Fruit fly (Drosophila melanogaster) whole organism, embryonic: ENCODE measurements around the gene DAAM.
A peak's percentile ranks its signal among the peaks of the same experiment; 100 is the strongest.

Experiments used
- Adf1 ChIP-seq: fragments of 200-800 bp; sonication (Bioruptor generic); IDR thresholded peaks from 2 replicates; pipeline ENCODE4 v1.3.6; 2022; ENCODE audit warnings: missing biosample characterization, missing genetic modification characterization
- Atf-2 ChIP-seq: fragments of 200-800 bp; sonication (Bioruptor generic); optimal IDR thresholded peaks from 2 replicates; lab custom pipeline; 2016; ENCODE audit warnings: missing biosample characterization, missing genetic modification characterization
- Blimp-1 ChIP-seq: fragments of 200-800 bp; sonication (Bioruptor generic); optimal IDR thresholded peaks from 3 replicates; lab custom pipeline; 2018; ENCODE audit warnings: missing biosample characterization, missing genetic modification characterization, mild to moderate bottlenecking, moderate library complexity, missing genetic modification reagents
- CG10209 ChIP-seq: fragments of 200-800 bp; sonication (Bioruptor generic); optimal IDR thresholded peaks from 3 replicates; lab custom pipeline; 2017; ENCODE audit warnings: missing biosample characterization, mild to moderate bottlenecking, missing genetic modification characterization, missing genetic modification reagents
- CG11085 ChIP-seq: fragments of 200-800 bp; sonication (Bioruptor generic); IDR thresholded peaks from 2 replicates; pipeline ENCODE4 v1.3.6; 2022; ENCODE audit warnings: missing biosample characterization, missing genetic modification characterization
- CG12071 ChIP-seq: fragments of 200-800 bp; sonication (Bioruptor generic); optimal IDR thresholded peaks from 3 replicates; lab custom pipeline; 2018; ENCODE audit warnings: missing biosample characterization, mild to moderate bottlenecking, missing genetic modification characterization
- CG12942 ChIP-seq: fragments of 200-800 bp; sonication (Bioruptor generic); optimal IDR thresholded peaks from 3 replicates; lab custom pipeline; 2016; ENCODE audit warnings: missing biosample characterization, missing genetic modification characterization
- CG13296 ChIP-seq: fragments of 200-800 bp; sonication (Bioruptor generic); optimal IDR thresholded peaks from 3 replicates; lab custom pipeline; 2018; ENCODE audit warnings: missing biosample characterization, mild to moderate bottlenecking, missing genetic modification characterization
- CG15011 ChIP-seq: fragments of 200-800 bp; sonication (Bioruptor generic); optimal IDR thresholded peaks from 3 replicates; lab custom pipeline; 2018; ENCODE audit warnings: missing biosample characterization, mild to moderate bottlenecking, missing genetic modification characterization
- CG1832 ChIP-seq: fragments of 200-800 bp; sonication (Bioruptor generic); optimal IDR thresholded peaks from 2 replicates; lab custom pipeline; 2017; ENCODE audit warnings: missing biosample characterization, mild to moderate bottlenecking, missing genetic modification characterization, inconsistent platforms
- CG2129 ChIP-seq: fragments of 200-800 bp; sonication (Bioruptor generic); IDR thresholded peaks from 2 replicates; pipeline ENCODE4 v1.3.6; 2022; ENCODE audit warnings: missing biosample characterization, missing genetic modification characterization; ENCODE audit not compliant: partially characterized antibody
- CG31388 ChIP-seq: fragments of 200-800 bp; sonication (Bioruptor generic); optimal IDR thresholded peaks from 2 replicates; lab custom pipeline; 2016; ENCODE audit warnings: missing biosample characterization, missing genetic modification characterization
- CG34422 ChIP-seq: fragments of 200-800 bp; sonication (Bioruptor generic); IDR thresholded peaks from 3 replicates; pipeline ENCODE4 v1.3.6; 2022; ENCODE audit warnings: missing biosample characterization, missing genetic modification characterization
- Deaf1 ChIP-seq: fragments of 200-800 bp; optimal IDR thresholded peaks from 3 replicates; lab custom pipeline; 2019; ENCODE audit warnings: missing biosample characterization, mild to moderate bottlenecking, missing genetic modification characterization, moderate library complexity
- Doc3 ChIP-seq: fragments of 200-800 bp; sonication (Bioruptor generic); IDR thresholded peaks from 3 replicates; pipeline ENCODE4 v1.3.6; 2022; ENCODE audit warnings: missing biosample characterization, missing genetic modification characterization; ENCODE audit not compliant: partially characterized antibody
- HLH54F ChIP-seq: fragments of 200-800 bp; sonication (Bioruptor generic); optimal IDR thresholded peaks from 3 replicates; lab custom pipeline; 2016; ENCODE audit warnings: missing biosample characterization, missing genetic modification characterization
- HLHmδ ChIP-seq: fragments of 200-800 bp; sonication (Bioruptor generic); optimal IDR thresholded peaks from 2 replicates; lab custom pipeline; 2018; ENCODE audit warnings: missing biosample characterization, mild to moderate bottlenecking, missing genetic modification characterization, moderate library complexity
- HmgD ChIP-seq: fragments of 200-800 bp; sonication (Bioruptor generic); optimal IDR thresholded peaks from 3 replicates; lab custom pipeline; 2016; ENCODE audit warnings: missing biosample characterization, missing genetic modification characterization
- Hr78 ChIP-seq, 2 experiments: fragments of 200-800 bp in 1 of 2; fragments of >200 bp in 1 of 2; sonication (Bioruptor generic) in 1 of 2; optimal IDR thresholded peaks; 2 replicates each; lab custom pipeline; 2017 to 2019; ENCODE audit warnings: missing biosample characterization in 2 of 2, missing genetic modification characterization in 2 of 2, mild to moderate bottlenecking in 1 of 2, moderate library complexity in 1 of 2
- Nf-YA ChIP-seq: fragments of 200-800 bp; sonication (Bioruptor generic); IDR thresholded peaks from 2 replicates; pipeline ENCODE4 v1.3.6; 2022; ENCODE audit warnings: missing biosample characterization, missing genetic modification characterization
- Nf-YB ChIP-seq: fragments of 200-800 bp; sonication (Bioruptor generic); optimal IDR thresholded peaks from 3 replicates; lab custom pipeline; 2019; ENCODE audit warnings: missing biosample characterization, mild to moderate bottlenecking, missing genetic modification characterization, moderate library complexity
- Nf-YC ChIP-seq: fragments of 200-800 bp; optimal IDR thresholded peaks from 3 replicates; lab custom pipeline; 2019; ENCODE audit warnings: missing biosample characterization, mild to moderate bottlenecking, missing genetic modification characterization, moderate library complexity
- Pdp1 ChIP-seq, 2 experiments: fragments of 200-800 bp; sonication (Bioruptor generic); optimal IDR thresholded peaks; 3 replicates each; lab custom pipeline; 2016; ENCODE audit warnings: missing biosample characterization in 2 of 2, missing genetic modification characterization in 2 of 2, mild to moderate bottlenecking in 1 of 2, moderate library complexity in 1 of 2
- Tbp ChIP-seq: fragments of >200 bp; optimal IDR thresholded peaks from 2 replicates; lab custom pipeline; 2018; ENCODE audit warnings: missing biosample characterization, missing genetic modification characterization
- Trl ChIP-seq, 3 experiments: fragments of >200 bp in 2 of 3; fragments of 200-800 bp in 1 of 3; sonication (Bioruptor generic) in 1 of 3; optimal IDR thresholded peaks; 2 replicates in 1 of 3; 3 replicates in 2 of 3; lab custom pipeline; 2016 to 2017; ENCODE audit warnings: missing biosample characterization in 1 of 3, missing genetic modification characterization in 1 of 3
- br ChIP-seq: fragments of >200 bp; optimal IDR thresholded peaks from 2 replicates; lab custom pipeline; 2017
- cg ChIP-seq: fragments of 200-800 bp; sonication (Bioruptor generic); optimal IDR thresholded peaks from 3 replicates; lab custom pipeline; 2019; ENCODE audit warnings: missing biosample characterization, mild to moderate bottlenecking, missing genetic modification characterization, moderate library complexity
- chinmo ChIP-seq: fragments of 200-800 bp; sonication (Bioruptor generic); IDR thresholded peaks from 4 replicates; pipeline ENCODE4 v1.3.6; 2022; ENCODE audit warnings: missing biosample characterization, missing genetic modification characterization; ENCODE audit not compliant: partially characterized antibody
- ci ChIP-seq: fragments of 200-800 bp; sonication (Bioruptor generic); IDR thresholded peaks from 3 replicates; pipeline ENCODE4 v1.3.6; 2022; ENCODE audit warnings: missing biosample characterization, missing genetic modification characterization
- fd64A ChIP-seq: fragments of 200-800 bp; sonication (Bioruptor generic); optimal IDR thresholded peaks from 3 replicates; lab custom pipeline; 2018; ENCODE audit warnings: missing biosample characterization, mild to moderate bottlenecking, missing genetic modification characterization
- fu2 ChIP-seq: fragments of 200-800 bp; sonication (Bioruptor generic); optimal IDR thresholded peaks from 2 replicates; lab custom pipeline; 2016; ENCODE audit warnings: missing biosample characterization, missing genetic modification characterization
- grn ChIP-seq: fragments of 200-800 bp; sonication (Bioruptor generic); optimal IDR thresholded peaks from 3 replicates; lab custom pipeline; 2017; ENCODE audit warnings: missing biosample characterization, missing genetic modification characterization
- lbe ChIP-seq: fragments of 200-800 bp; sonication (Bioruptor generic); optimal IDR thresholded peaks from 2 replicates; lab custom pipeline; 2016; ENCODE audit warnings: missing biosample characterization, mild to moderate bottlenecking, missing genetic modification characterization
- mam ChIP-seq: fragments of 200-800 bp; sonication (Bioruptor generic); optimal IDR thresholded peaks from 3 replicates; lab custom pipeline; 2016; ENCODE audit warnings: missing biosample characterization, missing genetic modification characterization
- nerfin-2 ChIP-seq: fragments of 200-800 bp; sonication (Bioruptor generic); IDR thresholded peaks from 2 replicates; pipeline ENCODE4 v1.3.6; 2022; ENCODE audit warnings: missing biosample characterization, missing genetic modification characterization; ENCODE audit not compliant: partially characterized antibody
- otp ChIP-seq: fragments of 200-800 bp; sonication (Bioruptor generic); IDR thresholded peaks from 3 replicates; pipeline ENCODE4, ENCODE4 v1.3.6; 2022; ENCODE audit warnings: missing biosample characterization, missing genetic modification characterization
- pfk ChIP-seq: fragments of 200-800 bp; sonication (Bioruptor generic); optimal IDR thresholded peaks from 2 replicates; lab custom pipeline; 2018; ENCODE audit warnings: missing biosample characterization, mild to moderate bottlenecking, missing genetic modification characterization, moderate library complexity
- pros ChIP-seq: fragments of 200-800 bp; sonication (Bioruptor generic); optimal IDR thresholded peaks from 3 replicates; lab custom pipeline; 2019; ENCODE audit warnings: missing biosample characterization, mild to moderate bottlenecking, missing genetic modification characterization, moderate library complexity
- repo ChIP-seq: fragments of 200-800 bp; sonication (Bioruptor generic); optimal IDR thresholded peaks from 2 replicates; lab custom pipeline; 2016; ENCODE audit warnings: missing biosample characterization, missing genetic modification characterization
- scrt ChIP-seq: fragments of 200-800 bp; sonication (Bioruptor generic); optimal IDR thresholded peaks from 2 replicates; lab custom pipeline; 2018; ENCODE audit warnings: missing biosample characterization, mild to moderate bottlenecking, missing genetic modification characterization, moderate library complexity
- sens ChIP-seq: fragments of 200-800 bp; sonication (Bioruptor generic); peaks from one replicate; lab custom pipeline; 2016; ENCODE audit warnings: missing biosample characterization, missing genetic modification characterization
- tgo ChIP-seq: fragments of 200-800 bp; sonication (Bioruptor generic); IDR thresholded peaks from 3 replicates; pipeline ENCODE4 v1.3.6; 2022; ENCODE audit warnings: missing biosample characterization, missing genetic modification characterization
- tin ChIP-seq: fragments of 200-800 bp; sonication (Bioruptor generic); optimal IDR thresholded peaks from 3 replicates; lab custom pipeline; 2016; ENCODE audit warnings: missing biosample characterization, missing genetic modification characterization
- trem ChIP-seq: fragments of 200-800 bp; optimal IDR thresholded peaks from 3 replicates; lab custom pipeline; 2019; ENCODE audit warnings: missing biosample characterization, mild to moderate bottlenecking, missing genetic modification characterization, moderate library complexity
- unc-4 ChIP-seq: fragments of 200-800 bp; sonication (Bioruptor generic); IDR thresholded peaks from 2 replicates; pipeline ENCODE4 v1.3.6; 2022; ENCODE audit warnings: missing biosample characterization, missing genetic modification characterization; ENCODE audit not compliant: partially characterized antibody
- vvl ChIP-seq: fragments of 200-800 bp; sonication (Bioruptor generic); IDR thresholded peaks from 2 replicates; pipeline ENCODE4 v1.3.6; 2022; ENCODE audit warnings: missing biosample characterization, missing genetic modification characterization
- zfh2 ChIP-seq: fragments of 200-800 bp; sonication (Bioruptor generic); optimal IDR thresholded peaks from 2 replicates; lab custom pipeline; 2016; ENCODE audit warnings: missing biosample characterization, missing genetic modification characterization

DAAM gene

dm6 chrX:1276047-1276756 lies 46.0 kb downstream of the DAAM start:
- TF ChIP-seq unc-4 (GFP tag; lab: Robert Waterston, UW), result 0 out of 2 replicates have a peak, but pooled peaks have one; percentile 23
- peak; percentile 27 for TF ChIP-seq grn (GFP tag; lab: Kevin White, UChicago)
- TF ChIP-seq cg, result no peak
- TF ChIP-seq pfk (GFP tag; lab: Kevin White, UChicago), result peak; percentile 100
- peak; percentile 70 for TF ChIP-seq CG1832 (GFP tag; lab: Kevin White, UChicago)
- no peak for TF ChIP-seq HLH54F (GFP tag; lab: Kevin White, UChicago)
- TF ChIP-seq Atf-2 (GFP tag; lab: Kevin White, UChicago), result peak; percentile 100
- peak; percentile 23 for TF ChIP-seq lbe (GFP tag; lab: Kevin White, UChicago)
- TF ChIP-seq HLHmδ (GFP tag; lab: Kevin White, UChicago), result peak; percentile 43
- TF ChIP-seq sens (GFP tag; lab: Kevin White, UChicago), result peak; percentile 11
- peak; percentile 99 for TF ChIP-seq Deaf1
- TF ChIP-seq tgo (GFP tag; lab: Robert Waterston, UW), result no peak
- peak; percentile 88 to 96 for TF ChIP-seq Trl (optimal IDR thresholded peaks at IDR 0.05; lab: Kevin White, UChicago)
- TF ChIP-seq Trl (GFP tag; optimal IDR thresholded peaks at IDR 0.05; lab: Kevin White, UChicago), result no peak
- peak; percentile 82 for TF ChIP-seq Blimp-1 (GFP tag; lab: Kevin White, UChicago)
- no peak for TF ChIP-seq CG2129
- no peak for TF ChIP-seq repo (GFP tag; lab: Kevin White, UChicago)
- peak; percentile 74; the same call in 1 of the 2 replicates for TF ChIP-seq Nf-YA (GFP tag; lab: Robert Waterston, UW)
- no peak for TF ChIP-seq Hr78 (GFP tag; optimal IDR thresholded peaks at IDR 0.05; lab: Kevin White, UChicago)
- TF ChIP-seq Nf-YB, result peak; percentile 99
- TF ChIP-seq CG34422 (GFP tag; lab: Robert Waterston, UW), result peak; percentile 11; the same call in 1 of the 3 replicates
- 0 out of 3 replicates have a peak, but pooled peaks have one; percentile 16 for TF ChIP-seq Doc3
- 0 out of 3 replicates have a peak, but pooled peaks have one; percentile 15 for TF ChIP-seq ci
- 0 out of 2 replicates have a peak, but pooled peaks have one; percentile 6 for TF ChIP-seq vvl
- TF ChIP-seq Nf-YC (tag; lab: Kevin White, UChicago), result peak; percentile 99
- TF ChIP-seq trem (tag; lab: Kevin White, UChicago), result peak; percentile 7
- TF ChIP-seq chinmo, result peak; percentile 80; the same call in 3 of the 4 replicates
- TF ChIP-seq CG10209 (GFP tag; lab: Kevin White, UChicago), result peak; percentile 88
- TF ChIP-seq Pdp1 (GFP tag; optimal IDR thresholded peaks at IDR 0.05; lab: Kevin White, UChicago), result peak in 1 of 2 experiments; percentile 76

dm6 chrX:1275018-1275820 lies 46.9 kb downstream of the DAAM start, which contains the start of gene Atf3:
Atf3 (minus strand) TSS chrX:1275284.
- TF ChIP-seq otp (GFP tag; lab: Robert Waterston, UW) (peak; percentile 94), Tbp (no peak), CG12071 (GFP tag; lab: Kevin White, UChicago) (peak; percentile 99), tin (GFP tag; lab: Kevin White, UChicago) (peak; percentile 98), CG31388 (GFP tag; lab: Kevin White, UChicago) (peak; percentile 96), fd64A (peak; percentile 98), nerfin-2 (GFP tag; lab: Robert Waterston, UW) (no peak), CG12942 (GFP tag; lab: Kevin White, UChicago) (peak; percentile 99), CG13296 (GFP tag; lab: Kevin White, UChicago) (peak; percentile 99), CG15011 (GFP tag; lab: Kevin White, UChicago) (peak; percentile 99), mam (GFP tag; lab: Kevin White, UChicago) (peak; percentile 100), fu2 (GFP tag; lab: Kevin White, UChicago) (peak; percentile 99), HmgD (peak; percentile 99), br (no peak), CG11085 (peak; percentile 98), scrt (peak; percentile 97), zfh2 (GFP tag; lab: Kevin White, UChicago) (peak; percentile 100), Adf1 (peak; percentile 95), pros (GFP tag; lab: Kevin White, UChicago) (peak; percentile 60)
